Fruit fly (Drosophila melanogaster) whole organism, pupa: ENCODE results near the gene dsx.

Experiments
- CG10348 ChIP-seq: fragments of 200-800 bp; sonication (Bioruptor generic); IDR thresholded peaks from 2 replicates; pipeline ENCODE4 v1.3.6; 2022; ENCODE audit warnings: missing biosample characterization, missing genetic modification characterization
- CG12605 ChIP-seq: fragments of 200-800 bp; sonication (Bioruptor generic); IDR thresholded peaks from 2 replicates; pipeline ENCODE4 v1.3.6; 2022; ENCODE audit warnings: missing biosample characterization, missing genetic modification characterization
- CG13204 ChIP-seq: fragments of 200-800 bp; sonication (Bioruptor generic); optimal IDR thresholded peaks from 2 replicates; lab custom pipeline; 2018; ENCODE audit warnings: missing biosample characterization, mild to moderate bottlenecking, missing genetic modification characterization, moderate library complexity
- CG14655 ChIP-seq: fragments of 200-800 bp; sonication (Bioruptor generic); optimal IDR thresholded peaks from 3 replicates; lab custom pipeline; 2017; ENCODE audit warnings: mild to moderate bottlenecking, missing biosample characterization, missing genetic modification reagents, missing genetic modification characterization
- CG15710 ChIP-seq: fragments of 200-800 bp; sonication (Bioruptor generic); optimal IDR thresholded peaks from 2 replicates; lab custom pipeline; 2018; ENCODE audit warnings: missing biosample characterization, mild to moderate bottlenecking, missing genetic modification characterization, moderate library complexity
- CG17806 ChIP-seq: fragments of 200-800 bp; sonication (Bioruptor generic); optimal IDR thresholded peaks from 2 replicates; lab custom pipeline; 2018; ENCODE audit warnings: missing biosample characterization, mild to moderate bottlenecking, missing genetic modification characterization, moderate library complexity
- CG32121 ChIP-seq: fragments of 200-800 bp; sonication (Bioruptor generic); IDR thresholded peaks from 2 replicates; pipeline ENCODE4 v1.3.6; 2022; ENCODE audit warnings: missing biosample characterization, missing genetic modification characterization
- CG34367 ChIP-seq: fragments of 200-800 bp; sonication (Bioruptor generic); optimal IDR thresholded peaks from 2 replicates; lab custom pipeline; 2018; ENCODE audit warnings: missing biosample characterization, mild to moderate bottlenecking, missing genetic modification characterization
- CG4496 ChIP-seq: fragments of 200-800 bp; sonication (Bioruptor generic); IDR thresholded peaks from 3 replicates; pipeline ENCODE4 v1.3.6; 2022; ENCODE audit warnings: missing biosample characterization, missing genetic modification characterization
- CG8159 ChIP-seq: fragments of 200-800 bp; sonication (Bioruptor generic); optimal IDR thresholded peaks from 3 replicates; lab custom pipeline; 2018; ENCODE audit warnings: missing biosample characterization, mild to moderate bottlenecking, missing genetic modification characterization, moderate library complexity
- CG8301 ChIP-seq: fragments of 200-800 bp; sonication (Bioruptor generic); optimal IDR thresholded peaks from 2 replicates; lab custom pipeline; 2018; ENCODE audit warnings: missing biosample characterization, mild to moderate bottlenecking, missing genetic modification characterization
- CG9948 ChIP-seq: fragments of 200-800 bp; sonication (Bioruptor generic); optimal IDR thresholded peaks from 2 replicates; lab custom pipeline; 2018; ENCODE audit warnings: missing biosample characterization, mild to moderate bottlenecking, missing genetic modification characterization, moderate library complexity
- D1 ChIP-seq: fragments of 200-800 bp; sonication (Bioruptor generic); optimal IDR thresholded peaks from 2 replicates; lab custom pipeline; 2018; ENCODE audit warnings: missing biosample characterization, mild to moderate bottlenecking, missing genetic modification characterization, moderate library complexity
- EcR ChIP-seq: fragments of 200-800 bp; sonication (Bioruptor generic); optimal IDR thresholded peaks from 3 replicates; lab custom pipeline; 2019; ENCODE audit warnings: missing biosample characterization, missing genetic modification characterization, mild to moderate bottlenecking, moderate library complexity, missing genetic modification reagents
- Ets98B ChIP-seq: fragments of 200-800 bp; sonication (Bioruptor generic); IDR thresholded peaks from 2 replicates; pipeline ENCODE4 v1.3.6; 2022; ENCODE audit warnings: missing biosample characterization, missing genetic modification characterization
- Pif1A ChIP-seq: fragments of 200-800 bp; sonication (Bioruptor generic); optimal IDR thresholded peaks from 3 replicates; lab custom pipeline; 2016; ENCODE audit warnings: missing biosample characterization, missing genetic modification characterization
- Pif1B ChIP-seq: fragments of 200-800 bp; sonication (Bioruptor generic); optimal IDR thresholded peaks from 3 replicates; lab custom pipeline; 2016; ENCODE audit warnings: missing biosample characterization, missing genetic modification characterization
- Snoo ChIP-seq: fragments of 200-800 bp; sonication (Bioruptor generic); optimal IDR thresholded peaks from 3 replicates; lab custom pipeline; 2017; ENCODE audit warnings: missing biosample characterization, mild to moderate bottlenecking, missing genetic modification characterization, inconsistent platforms
- fd96Ca ChIP-seq: fragments of 200-800 bp; sonication (Bioruptor generic); IDR thresholded peaks from 3 replicates; pipeline ENCODE4 v1.3.6; 2022; ENCODE audit warnings: missing biosample characterization, missing genetic modification characterization
- gl ChIP-seq: fragments of 200-800 bp; sonication (Bioruptor generic); optimal IDR thresholded peaks from 2 replicates; lab custom pipeline; 2018; ENCODE audit warnings: missing biosample characterization, mild to moderate bottlenecking, missing genetic modification characterization
- rn ChIP-seq: fragments of 200-800 bp; sonication (Bioruptor generic); IDR thresholded peaks from 2 replicates; pipeline ENCODE4 v1.3.6; 2022; ENCODE audit warnings: missing biosample characterization, missing genetic modification characterization

The dsx gene

dm6 chr3R:7968958-7969701 lies 1.9 kb upstream of the dsx start:
- no peak for TF ChIP-seq Pif1B
- no peak for TF ChIP-seq CG17806 (tag; lab: Kevin White, UChicago)
- TF ChIP-seq CG12605 (GFP tag; lab: Robert Waterston, UW) = no peak
- peak; percentile 61 for TF ChIP-seq EcR (GFP tag; lab: Kevin White, UChicago)
- TF ChIP-seq fd96Ca = no peak
- no peak for TF ChIP-seq CG34367 (tag; lab: Kevin White, UChicago)
- no peak for TF ChIP-seq CG32121 (GFP tag; lab: Robert Waterston, UW)
- no peak for TF ChIP-seq CG4496
- peak; percentile 39 for TF ChIP-seq CG13204
- TF ChIP-seq rn (GFP tag; lab: Robert Waterston, UW) = no peak
- no peak for TF ChIP-seq CG15710 (tag; lab: Kevin White, UChicago)

- TF ChIP-seq CG8301 (no peak), Pif1B (peak; percentile 45), Pif1A (GFP tag; lab: Kevin White, UChicago) (peak; percentile 2), CG4496 (peak; percentile 74; the same call in 2 of the 3 replicates), Ets98B (GFP tag; lab: Robert Waterston, UW) (peak; percentile 80), CG14655 (GFP tag; lab: Kevin White, UChicago) (no peak), CG10348 (GFP tag; lab: Robert Waterston, UW) (no peak), gl (tag; lab: Kevin White, UChicago) (peak; percentile 28), rn (GFP tag; lab: Robert Waterston, UW) (no peak), CG17806 (tag; lab: Kevin White, UChicago) (no peak), fd96Ca (peak; percentile 54; the same call in 1 of the 3 replicates), Snoo (tag; lab: Kevin White, UChicago) (no peak), CG9948 (no peak), D1 (tag; lab: Kevin White, UChicago) (no peak), CG32121 (GFP tag; lab: Robert Waterston, UW) (peak; percentile 60), CG34367 (tag; lab: Kevin White, UChicago) (no peak), EcR (GFP tag; lab: Kevin White, UChicago) (peak; percentile 98), CG8159 (tag; lab: Kevin White, UChicago) (no peak), CG15710 (tag; lab: Kevin White, UChicago) (no peak), CG12605 (GFP tag; lab: Robert Waterston, UW) (peak; percentile 79), CG13204 (peak; percentile 61)
Observed at dm6 chr3R:7967801-7968200, 593 bp upstream of the dsx start.

- no peak for TF ChIP-seq CG10348 (GFP tag; lab: Robert Waterston, UW)
- no peak for TF ChIP-seq CG34367 (tag; lab: Kevin White, UChicago)
- TF ChIP-seq gl (tag; lab: Kevin White, UChicago) = peak; percentile 16
- peak; percentile 62 for TF ChIP-seq CG12605 (GFP tag; lab: Robert Waterston, UW)
- no peak for TF ChIP-seq D1 (tag; lab: Kevin White, UChicago)
- peak; percentile 74 for TF ChIP-seq CG13204
- no peak; the same call in none of the 3 replicates for TF ChIP-seq fd96Ca
- TF ChIP-seq Snoo (tag; lab: Kevin White, UChicago) = no peak
- TF ChIP-seq CG15710 (tag; lab: Kevin White, UChicago) = no peak
- TF ChIP-seq EcR (GFP tag; lab: Kevin White, UChicago) = peak; percentile 85
- TF ChIP-seq CG9948 = no peak
- no peak for TF ChIP-seq CG14655 (GFP tag; lab: Kevin White, UChicago)
- no peak for TF ChIP-seq CG8159 (tag; lab: Kevin White, UChicago)
- TF ChIP-seq Pif1A (GFP tag; lab: Kevin White, UChicago) = no peak
- TF ChIP-seq CG32121 (GFP tag; lab: Robert Waterston, UW) = peak; percentile 12; the same call in 1 of the 2 replicates
- TF ChIP-seq rn (GFP tag; lab: Robert Waterston, UW) = no peak
- no peak for TF ChIP-seq CG17806 (tag; lab: Kevin White, UChicago)
- TF ChIP-seq Pif1B = no peak
- peak; percentile 30; the same call in 1 of the 2 replicates for TF ChIP-seq Ets98B (GFP tag; lab: Robert Waterston, UW)
- no peak for TF ChIP-seq CG8301
- TF ChIP-seq CG4496 = peak; percentile 76
Observed at dm6 chr3R:7966544-7967264, 504 bp downstream of the dsx start.

- TF ChIP-seq CG14655 (GFP tag; lab: Kevin White, UChicago) (no peak), CG8159 (tag; lab: Kevin White, UChicago) (no peak), CG32121 (GFP tag; lab: Robert Waterston, UW) (no peak), CG8301 (no peak), CG4496 (no peak), Snoo (tag; lab: Kevin White, UChicago) (no peak)
Observed at dm6 chr3R:7964751-7965319, 2.4 kb downstream of the dsx start.

- TF ChIP-seq D1 (tag; lab: Kevin White, UChicago) (no peak), CG32121 (GFP tag; lab: Robert Waterston, UW) (peak; percentile 43; the same call in 1 of the 2 replicates), fd96Ca (no peak), CG13204 (peak; percentile 58), CG4496 (0 out of 3 replicates have a peak, but pooled peaks have one; percentile 39), rn (GFP tag; lab: Robert Waterston, UW) (no peak; the same call in 1 of the 2 replicates)
- TF ChIP-seq, all 21 proteins: peak for 3
Observed at dm6 chr3R:7963495-7964132, 3.6 kb downstream of the dsx start.
